Worm (Caenorhabditis elegans) whole organism, late embryonic: Measurements from ENCODE around the gene pha-4.

Experiments
- K09A11.1 ChIP-seq: sonication (generic microtip); optimal IDR thresholded peaks from 2 replicates; lab custom pipeline; 2017; ENCODE audit warnings: antibody characterized with exemption, mild to moderate bottlenecking, missing genetic modification characterization, missing compliant biosample characterization; ENCODE audit not compliant: insufficient read depth
- ceh-18 ChIP-seq: sonication (generic microtip); optimal IDR thresholded peaks from 2 replicates; lab custom pipeline; 2016; ENCODE audit warnings: missing genetic modification characterization, missing compliant biosample characterization
- ceh-48 ChIP-seq: sonication (generic microtip); optimal IDR thresholded peaks from 2 replicates; lab custom pipeline; 2016; ENCODE audit warnings: missing genetic modification characterization, inconsistent platforms, missing compliant biosample characterization
- che-1 ChIP-seq: sonication (generic microtip); optimal IDR thresholded peaks from 2 replicates; lab custom pipeline; 2016; ENCODE audit warnings: mild to moderate bottlenecking, missing genetic modification characterization, missing compliant biosample characterization
- elt-2 ChIP-seq: sonication (generic microtip); optimal IDR thresholded peaks from 2 replicates; lab custom pipeline; 2016; ENCODE audit warnings: missing genetic modification reagents, missing genetic modification characterization, missing compliant biosample characterization
- mec-3 ChIP-seq: sonication (generic microtip); optimal IDR thresholded peaks from 2 replicates; lab custom pipeline; 2016; ENCODE audit warnings: borderline replicate concordance, missing genetic modification characterization, missing compliant biosample characterization
- rnt-1 ChIP-seq: sonication (generic microtip); optimal IDR thresholded peaks from 2 replicates; lab custom pipeline; 2016; ENCODE audit warnings: missing genetic modification characterization, missing compliant biosample characterization
- sox-4 ChIP-seq: sonication (generic microtip); optimal IDR thresholded peaks from 2 replicates; lab custom pipeline; 2017; ENCODE audit warnings: mild to moderate bottlenecking, missing genetic modification characterization, inconsistent platforms, missing compliant biosample characterization
- ztf-16 ChIP-seq: sonication (generic microtip); optimal IDR thresholded peaks from 2 replicates; lab custom pipeline; 2017; ENCODE audit warnings: missing genetic modification characterization, missing compliant biosample characterization

- TF ChIP-seq ceh-48 (tag; lab: Kevin White, UChicago) (no peak), che-1 (tag; lab: Kevin White, UChicago) (no peak), ceh-18 (tag; lab: Kevin White, UChicago) (no peak), elt-2 (tag; lab: Kevin White, UChicago) (no peak), sox-4 (no peak), mec-3 (tag; lab: Kevin White, UChicago) (no peak), rnt-1 (tag; lab: Kevin White, UChicago) (no peak), ztf-16 (tag; lab: Kevin White, UChicago) (no peak), K09A11.1 (tag; lab: Kevin White, UChicago) (no peak)
These were observed 36.6 kb upstream of the pha-4 start for ce11 chrV:20716267-20716666.
